Worm (Caenorhabditis elegans) whole organism, L3 larva: Measurements from ENCODE around the gene C14B9.3.

ENCODE experiments used
- R02D3.7 ChIP-seq: fragments of 150-350 bp; optimal IDR thresholded peaks from 2 replicates; lab custom pipeline; 2014; ENCODE audit warnings: missing biosample characterization, missing genetic modification characterization
- ZK546.5 ChIP-seq: sonication (generic microtip); optimal IDR thresholded peaks from 2 replicates; lab custom pipeline; 2017; ENCODE audit warnings: missing biosample characterization, missing genetic modification characterization
- ama-1 ChIP-seq: fragments of 150-350 bp; optimal IDR thresholded peaks from 2 replicates; lab custom pipeline; 2018
- ceh-16 ChIP-seq: sonication (generic microtip); optimal IDR thresholded peaks from 2 replicates; lab custom pipeline; 2017; ENCODE audit warnings: missing biosample characterization, missing genetic modification characterization
- ceh-28 ChIP-seq: fragments of 150-350 bp; optimal IDR thresholded peaks from 2 replicates; lab custom pipeline; 2014; ENCODE audit warnings: missing biosample characterization, missing genetic modification reagents, missing genetic modification characterization
- ceh-82 ChIP-seq: fragments of 150-350 bp; optimal IDR thresholded peaks from 2 replicates; lab custom pipeline; 2014; ENCODE audit warnings: missing biosample characterization, missing genetic modification characterization
- ceh-9 ChIP-seq: sonication (generic microtip); optimal IDR thresholded peaks from 2 replicates; lab custom pipeline; 2018; ENCODE audit warnings: missing biosample characterization, missing genetic modification characterization
- daf-12 ChIP-seq: fragments of 150-350 bp; optimal IDR thresholded peaks from 2 replicates; lab custom pipeline; 2014; ENCODE audit warnings: missing biosample characterization, missing genetic modification reagents, missing genetic modification characterization
- egl-27 ChIP-seq: sonication (generic microtip); optimal IDR thresholded peaks from 4 replicates; lab custom pipeline; 2017; ENCODE audit warnings: missing biosample characterization, missing genetic modification reagents, missing genetic modification characterization
- egl-5 ChIP-seq: fragments of 150-350 bp; optimal IDR thresholded peaks from 2 replicates; lab custom pipeline; 2017; ENCODE audit warnings: missing biosample characterization, missing genetic modification reagents, missing genetic modification characterization, inconsistent platforms
- elt-1 ChIP-seq: fragments of 150-350 bp; optimal IDR thresholded peaks from 2 replicates; lab custom pipeline; 2014; ENCODE audit warnings: missing biosample characterization, missing genetic modification characterization
- elt-2 ChIP-seq: sonication (generic microtip); optimal IDR thresholded peaks from 2 replicates; lab custom pipeline; 2016; ENCODE audit warnings: missing genetic modification reagents, mild to moderate bottlenecking, missing genetic modification characterization, missing compliant biosample characterization
- elt-3 ChIP-seq, 3 experiments: fragments of 150-350 bp in 1 of 3; sonication (generic microtip) in 2 of 3; optimal IDR thresholded peaks; 2 replicates in 2 of 3; 4 replicates in 1 of 3; lab custom pipeline; 2014 to 2017; ENCODE audit warnings: missing biosample characterization in 3 of 3, missing genetic modification characterization in 3 of 3
- eor-1 ChIP-seq, 2 experiments: fragments of 150-350 bp; optimal IDR thresholded peaks; 2 replicates each; lab custom pipeline; 2014 to 2018; ENCODE audit warnings: missing biosample characterization in 2 of 2, missing genetic modification characterization in 2 of 2
- fkh-10 ChIP-seq: sonication (generic microtip); optimal IDR thresholded peaks from 2 replicates; lab custom pipeline; 2017; ENCODE audit warnings: missing biosample characterization, missing genetic modification reagents, missing genetic modification characterization
- fkh-2 ChIP-seq: fragments of 150-350 bp; optimal IDR thresholded peaks from 2 replicates; lab custom pipeline; 2014; ENCODE audit warnings: missing biosample characterization, missing genetic modification reagents, missing genetic modification characterization
- fos-1 ChIP-seq: fragments of 150-350 bp; optimal IDR thresholded peaks from 2 replicates; lab custom pipeline; 2014; ENCODE audit warnings: missing biosample characterization, missing genetic modification characterization
- hmg-11 ChIP-seq: sonication (generic microtip); optimal IDR thresholded peaks from 2 replicates; lab custom pipeline; 2016; ENCODE audit warnings: missing genetic modification characterization, missing compliant biosample characterization
- jun-1 ChIP-seq: fragments of 150-350 bp; optimal IDR thresholded peaks from 2 replicates; lab custom pipeline; 2014; ENCODE audit warnings: missing biosample characterization, missing genetic modification reagents, missing genetic modification characterization
- lin-15B ChIP-seq: fragments of 150-350 bp; optimal IDR thresholded peaks from 2 replicates; lab custom pipeline; 2014; ENCODE audit warnings: missing biosample characterization, missing genetic modification characterization
- lin-39 ChIP-seq: fragments of 150-350 bp; optimal IDR thresholded peaks from 2 replicates; lab custom pipeline; 2018; ENCODE audit warnings: missing biosample characterization, missing genetic modification reagents, missing genetic modification characterization
- lsy-12 ChIP-seq: sonication (generic microtip); optimal IDR thresholded peaks from 2 replicates; lab custom pipeline; 2016; ENCODE audit warnings: mild to moderate bottlenecking, missing genetic modification characterization, missing compliant biosample characterization
- mdl-1 ChIP-seq: fragments of 150-350 bp; optimal IDR thresholded peaks from 2 replicates; lab custom pipeline; 2014; ENCODE audit warnings: missing biosample characterization, missing genetic modification characterization
- mml-1 ChIP-seq: fragments of 150-350 bp; sonication (generic microtip); optimal IDR thresholded peaks from 3 replicates; lab custom pipeline; 2014; ENCODE audit warnings: missing biosample characterization, missing genetic modification characterization
- nfya-1 ChIP-seq: sonication (generic microtip); optimal IDR thresholded peaks from 2 replicates; lab custom pipeline; 2017; ENCODE audit warnings: missing genetic modification characterization, mild to moderate bottlenecking, missing compliant biosample characterization, antibody characterized with exemption, moderate library complexity; ENCODE audit not compliant: insufficient read depth
- nhr-11 ChIP-seq: fragments of 150-350 bp; optimal IDR thresholded peaks from 2 replicates; lab custom pipeline; 2014; ENCODE audit warnings: missing biosample characterization, missing genetic modification characterization
- nhr-12 ChIP-seq: fragments of 150-350 bp; optimal IDR thresholded peaks from 2 replicates; lab custom pipeline; 2014; ENCODE audit warnings: missing biosample characterization, missing genetic modification characterization
- nhr-23 ChIP-seq: fragments of 150-350 bp; optimal IDR thresholded peaks from 2 replicates; lab custom pipeline; 2014; ENCODE audit warnings: missing biosample characterization, missing genetic modification reagents, missing genetic modification characterization
- nhr-25 ChIP-seq: sonication (generic microtip); optimal IDR thresholded peaks from 2 replicates; lab custom pipeline; 2017; ENCODE audit warnings: missing biosample characterization, missing genetic modification characterization
- nhr-28 ChIP-seq: fragments of 150-350 bp; optimal IDR thresholded peaks from 2 replicates; lab custom pipeline; 2014; ENCODE audit warnings: missing biosample characterization, missing genetic modification characterization
- nhr-67 ChIP-seq: fragments of 150-350 bp; optimal IDR thresholded peaks from 2 replicates; lab custom pipeline; 2014; ENCODE audit warnings: missing biosample characterization, missing genetic modification characterization
- nhr-76 ChIP-seq: fragments of 150-350 bp; sonication (generic microtip); optimal IDR thresholded peaks from 5 replicates; lab custom pipeline; 2014; ENCODE audit warnings: missing biosample characterization, missing genetic modification characterization
- nhr-77 ChIP-seq: fragments of 150-350 bp; optimal IDR thresholded peaks from 2 replicates; lab custom pipeline; 2014; ENCODE audit warnings: missing biosample characterization, missing genetic modification characterization
- pha-4 ChIP-seq: fragments of 150-350 bp; optimal IDR thresholded peaks from 2 replicates; lab custom pipeline; 2014; ENCODE audit warnings: missing biosample characterization, missing genetic modification reagents, missing genetic modification characterization
- pqm-1 ChIP-seq: fragments of 150-350 bp; optimal IDR thresholded peaks from 2 replicates; lab custom pipeline; 2017; ENCODE audit warnings: missing biosample characterization, missing genetic modification characterization, inconsistent platforms
- sea-2 ChIP-seq: fragments of 150-350 bp; sonication (generic microtip); optimal IDR thresholded peaks from 4 replicates; lab custom pipeline; 2014; ENCODE audit warnings: missing biosample characterization, missing genetic modification reagents, missing genetic modification characterization
- skn-1 ChIP-seq: fragments of 150-350 bp; optimal IDR thresholded peaks from 2 replicates; lab custom pipeline; 2014; ENCODE audit warnings: missing biosample characterization, missing genetic modification characterization
- snpc-4 ChIP-seq: fragments of 150-350 bp; optimal IDR thresholded peaks from 2 replicates; lab custom pipeline; 2014; ENCODE audit warnings: missing biosample characterization, missing genetic modification characterization
- tbx-2 ChIP-seq: sonication (generic microtip); optimal IDR thresholded peaks from 2 replicates; lab custom pipeline; 2016; ENCODE audit warnings: mild to moderate bottlenecking, missing genetic modification characterization, missing compliant biosample characterization
- unc-39 ChIP-seq: sonication (generic microtip); optimal IDR thresholded peaks from 4 replicates; lab custom pipeline; 2017; ENCODE audit warnings: missing biosample characterization, missing genetic modification characterization
- unc-62 ChIP-seq: fragments of 150-350 bp; sonication (generic microtip); optimal IDR thresholded peaks from 4 replicates; lab custom pipeline; 2014; ENCODE audit warnings: missing biosample characterization, missing genetic modification reagents, missing genetic modification characterization
- zag-1 ChIP-seq: fragments of 150-350 bp; optimal IDR thresholded peaks from 2 replicates; lab custom pipeline; 2014; ENCODE audit warnings: missing biosample characterization, missing genetic modification characterization
- ztf-11 ChIP-seq: fragments of 150-350 bp; optimal IDR thresholded peaks from 2 replicates; lab custom pipeline; 2014; ENCODE audit warnings: missing biosample characterization, missing genetic modification characterization
- ztf-4 ChIP-seq: fragments of 150-350 bp; optimal IDR thresholded peaks from 2 replicates; lab custom pipeline; 2014; ENCODE audit warnings: missing biosample characterization, missing genetic modification characterization

Gene C14B9.3

ce11 chrIII:8100960-8101359 is 7.6 kb upstream of the C14B9.3 start, which contains the start of gene plk-1:
Gene plk-1 (plus strand): TSS chrIII:8101348.
- TF ChIP-seq egl-27 (no peak), daf-12 (tag; lab: Kevin White, UChicago) (no peak), R02D3.7 (tag; lab: Kevin White, UChicago) (peak; percentile 84), nfya-1 (tag; lab: Kevin White, UChicago) (peak; percentile 59), ama-1 (no peak), lsy-12 (tag; lab: Kevin White, UChicago) (no peak), nhr-25 (peak; percentile 15), eor-1 (tag; optimal IDR thresholded peaks at IDR 0.05; lab: Kevin White, UChicago) (no peak), hmg-11 (peak; percentile 27), pqm-1 (tag; lab: Kevin White, UChicago) (no peak), pha-4 (tag; lab: Kevin White, UChicago) (peak; percentile 63), jun-1 (no peak), lin-15B (tag; lab: Kevin White, UChicago) (peak; percentile 54), lin-39 (tag; lab: Kevin White, UChicago) (peak; percentile 62), nhr-23 (tag; lab: Kevin White, UChicago) (no peak)

- TF ChIP-seq nhr-67 (no peak), nhr-25 (peak; percentile 10), fkh-10 (GFP tag; lab: Kevin White, UChicago) (no peak), snpc-4 (tag; lab: Kevin White, UChicago) (no peak)
Measured at ce11 chrIII:8105771-8106170, 2.8 kb upstream of the C14B9.3 start.

ce11 chrIII:8106476-8106875 is 2.1 kb upstream of the C14B9.3 start:
- TF ChIP-seq nhr-77 (tag; lab: Kevin White, UChicago) = no peak
- no peak for TF ChIP-seq skn-1 (tag; lab: Kevin White, UChicago)
- TF ChIP-seq elt-2 (tag; lab: Kevin White, UChicago) = peak; percentile 28
- peak; percentile 66 for TF ChIP-seq nfya-1 (tag; lab: Kevin White, UChicago)
- TF ChIP-seq hmg-11 = peak; percentile 70
- TF ChIP-seq lin-39 (tag; lab: Kevin White, UChicago) = peak; percentile 75
- no peak for TF ChIP-seq daf-12 (tag; lab: Kevin White, UChicago)
- TF ChIP-seq tbx-2 (tag; lab: Kevin White, UChicago) = no peak
- peak; percentile 45 for TF ChIP-seq pha-4 (tag; lab: Kevin White, UChicago)

- peak; percentile 17 for TF ChIP-seq nhr-25
- no peak for TF ChIP-seq elt-1 (tag; lab: Kevin White, UChicago)
- TF ChIP-seq unc-62 (GFP tag; lab: Kevin White, UChicago) = no peak
- no peak for TF ChIP-seq nhr-77 (tag; lab: Kevin White, UChicago)
- TF ChIP-seq elt-2 (tag; lab: Kevin White, UChicago) = peak; percentile 35
- TF ChIP-seq sea-2 = no peak
- no peak for TF ChIP-seq elt-3 (tag; optimal IDR thresholded peaks at IDR 0.05; lab: Kevin White, UChicago)
- no peak for TF ChIP-seq pqm-1 (tag; lab: Kevin White, UChicago)
- peak; percentile 23 for TF ChIP-seq snpc-4 (tag; lab: Kevin White, UChicago)
- TF ChIP-seq jun-1 = peak; percentile 64
- TF ChIP-seq ZK546.5 (tag; lab: Kevin White, UChicago) = no peak
- no peak for TF ChIP-seq R02D3.7 (tag; lab: Kevin White, UChicago)
- no peak for TF ChIP-seq zag-1 (tag; lab: Kevin White, UChicago)
- TF ChIP-seq nhr-12 = no peak
- TF ChIP-seq ceh-82 = no peak
- no peak for TF ChIP-seq tbx-2 (tag; lab: Kevin White, UChicago)
- TF ChIP-seq nhr-11 = no peak
- TF ChIP-seq ama-1 = peak; percentile 68
- no peak for TF ChIP-seq ceh-16 (tag; lab: Kevin White, UChicago)
- no peak for TF ChIP-seq fos-1 (tag; lab: Kevin White, UChicago)
- peak; percentile 33 for TF ChIP-seq egl-5 (tag; lab: Kevin White, UChicago)
- no peak for TF ChIP-seq nhr-28 (tag; lab: Kevin White, UChicago)
- TF ChIP-seq lin-39 (tag; lab: Kevin White, UChicago) = peak; percentile 80
- no peak for TF ChIP-seq nhr-76 (tag; lab: Kevin White, UChicago)
- no peak for TF ChIP-seq daf-12 (tag; lab: Kevin White, UChicago)
- TF ChIP-seq pha-4 (tag; lab: Kevin White, UChicago) = peak; percentile 74
- no peak for TF ChIP-seq ztf-11 (tag; lab: Kevin White, UChicago)
- no peak for TF ChIP-seq ceh-9 (tag; lab: Kevin White, UChicago)
- peak; percentile 52 for TF ChIP-seq ztf-4
- no peak for TF ChIP-seq mml-1 (tag; lab: Kevin White, UChicago)
- no peak for TF ChIP-seq fkh-10 (GFP tag; lab: Kevin White, UChicago)
- TF ChIP-seq ceh-28 (tag; lab: Kevin White, UChicago) = no peak
- TF ChIP-seq nhr-23 (tag; lab: Kevin White, UChicago) = peak; percentile 29
- no peak for TF ChIP-seq mdl-1 (tag; lab: Kevin White, UChicago)
- peak; percentile 8 for TF ChIP-seq skn-1 (tag; lab: Kevin White, UChicago)
- TF ChIP-seq lin-15B (tag; lab: Kevin White, UChicago) = peak; percentile 36
- peak; percentile 78 for TF ChIP-seq hmg-11
- TF ChIP-seq lsy-12 (tag; lab: Kevin White, UChicago) = peak; percentile 66
- no peak for TF ChIP-seq unc-39 (tag; lab: Kevin White, UChicago)
- peak; percentile 74 for TF ChIP-seq egl-27
- TF ChIP-seq fkh-2 (tag; lab: Kevin White, UChicago) = no peak
Measured at ce11 chrIII:8109459-8110057, 968 bp downstream of the C14B9.3 start.
